Fruit fly (Drosophila melanogaster): Measurements from ENCODE around the gene CG13692.
A peak's percentile ranks its signal among the peaks of the same experiment; 100 is the strongest.

CG13692 gene

dm6 chr2L:414593-415399 lies 6.8 kb upstream of the CG13692 start, which contains the start of the genes AP-2alpha and ebi (continued):
- TF ChIP-seq tup (GFP tag; optimal IDR thresholded peaks at IDR 0.05) = peak; percentile 61
- TF ChIP-seq CG6683 (GFP tag; optimal IDR thresholded peaks at IDR 0.05) = peak; percentile 28
- 0 out of 2 replicates have a peak, but pooled peaks have one; percentile 50 for TF ChIP-seq sens-2 (GFP tag; IDR thresholded peaks at IDR 0.05)
- TF ChIP-seq CG11696 (GFP tag; IDR thresholded peaks at IDR 0.05) = 0 out of 2 replicates have a peak, but pooled peaks have one; percentile 10
- TF ChIP-seq Atf6 (GFP tag; IDR thresholded peaks at IDR 0.05) = peak; percentile 85
- peak; percentile 71 for TF ChIP-seq CG3407 (GFP tag; optimal IDR thresholded peaks at IDR 0.05)
- peak; percentile 50 for TF ChIP-seq en (GFP tag; optimal IDR thresholded peaks at IDR 0.05)
- TF ChIP-seq CG6272 (GFP tag; IDR thresholded peaks at IDR 0.05) = peak; percentile 92
- TF ChIP-seq HLH54F (GFP tag; optimal IDR thresholded peaks at IDR 0.05) = peak; percentile 95
- TF ChIP-seq Usf (GFP tag; optimal IDR thresholded peaks at IDR 0.05) = peak; percentile 77
- TF ChIP-seq fu2 (GFP tag; optimal IDR thresholded peaks at IDR 0.05) = peak; percentile 96
- TF ChIP-seq trem (tag; optimal IDR thresholded peaks at IDR 0.05) = peak; percentile 87
- TF ChIP-seq CG17385 (GFP tag; optimal IDR thresholded peaks at IDR 0.05) = peak; percentile 76
- TF ChIP-seq exex (tag; optimal IDR thresholded peaks at IDR 0.05) = peak; percentile 42
- peak; percentile 82 for TF ChIP-seq twi (tag; optimal IDR thresholded peaks at IDR 0.05)
- TF ChIP-seq Optix (GFP tag; IDR thresholded peaks at IDR 0.05) = peak; percentile 81
- TF ChIP-seq Dek (tag; optimal IDR thresholded peaks at IDR 0.05) = peak; percentile 83
- peak; percentile 90 for TF ChIP-seq CG12155 (GFP tag; optimal IDR thresholded peaks at IDR 0.05)
- TF ChIP-seq HLH3B (GFP tag; IDR thresholded peaks at IDR 0.05) = peak; percentile 74
- no peak for TF ChIP-seq D (optimal IDR thresholded peaks at IDR 0.05)
- TF ChIP-seq D (GFP tag; optimal IDR thresholded peaks at IDR 0.05) = peak; percentile 80
- TF ChIP-seq D19A (tag; optimal IDR thresholded peaks at IDR 0.05) = peak; percentile 67
- peak; percentile 92 for TF ChIP-seq Ets97D (GFP tag; optimal IDR thresholded peaks at IDR 0.05)
- peak; percentile 71; the same call in 2 of the 3 replicates for TF ChIP-seq ase (GFP tag; IDR thresholded peaks at IDR 0.05)
- peak; percentile 69 for TF ChIP-seq CG18011 (GFP tag; optimal IDR thresholded peaks at IDR 0.05)
- TF ChIP-seq Deaf1 (tag; optimal IDR thresholded peaks at IDR 0.05) = no peak
- TF ChIP-seq jumu (GFP tag; optimal IDR thresholded peaks at IDR 0.05) = peak; percentile 95
- no peak for TF ChIP-seq CG7271 (tag; optimal IDR thresholded peaks at IDR 0.05)
- peak; percentile 88 for TF ChIP-seq CG7372 (GFP tag; IDR thresholded peaks at IDR 0.05)
- no peak for TF ChIP-seq CG34224 (GFP tag; IDR thresholded peaks at IDR 0.05; ENCODE audit: partially characterized antibody)
- TF ChIP-seq Drgx (GFP tag; IDR thresholded peaks at IDR 0.05) = peak; percentile 49; the same call in 1 of the 2 replicates
- peak; percentile 84 for TF ChIP-seq peb (GFP tag; IDR thresholded peaks at IDR 0.05)
- TF ChIP-seq ci (GFP tag; IDR thresholded peaks at IDR 0.05) = peak; percentile 85
- peak; percentile 93 for TF ChIP-seq CoRest (tag; optimal IDR thresholded peaks at IDR 0.05)
- peak; percentile 44; the same call in 1 of the 2 replicates for TF ChIP-seq CG10321 (GFP tag; IDR thresholded peaks at IDR 0.05)
- peak; percentile 44 for TF ChIP-seq CG6813 (GFP tag; optimal IDR thresholded peaks at IDR 0.05)
- peak; percentile 93 for TF ChIP-seq CG9215 (GFP tag; IDR thresholded peaks at IDR 0.05)
- peak; percentile 66 for TF ChIP-seq Hmx (GFP tag; optimal IDR thresholded peaks at IDR 0.05)
- TF ChIP-seq CG4424 (GFP tag; optimal IDR thresholded peaks at IDR 0.05) = peak; percentile 92
- peak; percentile 89 for TF ChIP-seq CG33213 (GFP tag; optimal IDR thresholded peaks at IDR 0.05)
- no peak for TF ChIP-seq CG7745 (tag; optimal IDR thresholded peaks at IDR 0.05)
- TF ChIP-seq Nf-YA (GFP tag; IDR thresholded peaks at IDR 0.05) = peak; percentile 41; the same call in 1 of the 2 replicates
- peak; percentile 91 for TF ChIP-seq Dbx (GFP tag; IDR thresholded peaks at IDR 0.05)
- peak; percentile 83 for TF ChIP-seq lab (GFP tag; optimal IDR thresholded peaks at IDR 0.05)
- TF ChIP-seq NC2β (GFP tag; optimal IDR thresholded peaks at IDR 0.05) = peak; percentile 95
- no peak for TF ChIP-seq Awh (GFP tag; IDR thresholded peaks at IDR 0.05)
- peak; percentile 93 for TF ChIP-seq maf-S (GFP tag; optimal IDR thresholded peaks at IDR 0.05)
- TF ChIP-seq Ptx1 (GFP tag; IDR thresholded peaks at IDR 0.05) = peak; percentile 93
- no peak; the same call in 1 of the 2 replicates for TF ChIP-seq dimm (GFP tag; IDR thresholded peaks at IDR 0.05)
- peak; percentile 84 for TF ChIP-seq CG7839 (tag; optimal IDR thresholded peaks at IDR 0.05)

Measured in whole organism, embryonic.